Worm (Caenorhabditis elegans): Measurements from ENCODE around the gene ctsa-3.2.

DNA sequence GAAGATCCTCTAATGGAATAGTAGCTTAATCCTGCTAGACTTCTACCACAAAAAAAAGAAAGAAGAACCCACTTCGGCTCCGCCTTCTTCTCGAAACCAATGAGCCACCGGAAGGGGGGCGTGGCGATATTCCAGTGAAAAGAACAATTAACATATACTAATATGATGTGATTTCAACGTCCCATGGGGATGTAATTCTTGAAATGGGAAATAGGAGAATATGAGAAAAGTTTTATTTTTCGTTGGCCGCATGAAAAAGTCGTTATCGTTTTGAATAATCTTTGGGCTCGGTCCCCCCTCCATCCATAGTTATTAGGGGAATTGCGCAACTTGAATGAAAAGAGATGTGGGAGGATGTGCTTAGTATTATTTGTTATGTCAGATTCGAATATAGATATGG, 25.3 kb downstream of the ctsa-3.2 start, which contains the start of gene unc-4:
- TF ChIP-seq B0261.1 (tag; optimal IDR thresholded peaks at IDR 0.05) (no peak), unc-62 (GFP tag; optimal IDR thresholded peaks at IDR 0.05) (no peak), nfya-2 (GFP tag; IDR thresholded peaks at IDR 0.05) (no peak), sdz-38 (tag; optimal IDR thresholded peaks at IDR 0.05) (no peak), ceh-100 (GFP tag; IDR thresholded peaks at IDR 0.05) (no peak), snpc-3.4 (tag; optimal IDR thresholded peaks at IDR 0.05) (no peak), him-1 (tag; optimal IDR thresholded peaks at IDR 0.05) (no peak), nhr-120 (GFP tag; IDR thresholded peaks at IDR 0.05) (no peak), cebp-1 (GFP tag; IDR thresholded peaks at IDR 0.05) (no peak), cebp-1 (tag; optimal IDR thresholded peaks at IDR 0.05) (no peak)

All from whole organism, young adult.